Fruit fly (Drosophila melanogaster): ENCODE measurements around the gene CG9663.

CG9663 gene

DNA sequence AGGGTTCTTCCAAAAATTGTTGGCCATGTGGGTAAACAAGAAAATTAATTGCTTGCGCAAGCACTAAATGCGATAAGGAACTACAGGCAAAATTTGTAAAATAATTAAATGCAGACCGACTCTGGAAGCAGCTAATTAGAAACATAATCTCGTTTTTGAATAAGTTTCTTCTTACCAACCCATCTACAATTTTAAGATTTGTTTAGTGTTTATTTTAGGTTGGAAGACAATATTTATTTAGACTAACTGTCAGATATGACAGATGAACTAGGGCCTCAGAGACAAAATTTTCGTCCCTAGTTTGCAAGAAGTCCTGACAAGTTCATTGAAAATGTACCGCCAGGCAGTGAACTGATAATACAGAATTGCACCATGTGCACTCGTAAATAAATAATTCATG, 33.8 kb downstream of the CG9663 start, which contains the start of gene CG3347:
Gene CG3347, plus strand, starts transcription at position 301 of the 400 bp plus-strand sequence.
- no peak for TF ChIP-seq noc (tag; optimal IDR thresholded peaks at IDR 0.05)

DNA sequence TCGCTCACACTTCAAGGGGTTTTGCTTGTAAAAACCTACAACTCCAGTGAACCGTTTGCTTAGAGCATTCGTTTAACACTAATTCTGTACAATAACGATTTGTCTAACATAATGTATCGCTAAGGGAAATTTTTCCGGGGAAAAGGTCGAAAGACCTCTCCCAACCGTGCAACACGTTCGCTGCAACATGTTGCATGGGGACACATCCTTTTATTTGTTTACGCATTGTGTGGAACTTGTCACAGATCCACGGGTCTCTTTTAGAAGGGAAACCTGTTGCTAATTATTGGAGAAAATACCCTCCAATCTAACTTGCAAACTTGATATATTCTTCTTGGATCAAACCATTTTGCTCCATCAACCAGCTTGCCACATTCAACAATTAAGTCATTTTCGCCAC, 37.3 kb downstream of the CG9663 start:
- TF ChIP-seq noc (tag; optimal IDR thresholded peaks at IDR 0.05): no peak

DNA sequence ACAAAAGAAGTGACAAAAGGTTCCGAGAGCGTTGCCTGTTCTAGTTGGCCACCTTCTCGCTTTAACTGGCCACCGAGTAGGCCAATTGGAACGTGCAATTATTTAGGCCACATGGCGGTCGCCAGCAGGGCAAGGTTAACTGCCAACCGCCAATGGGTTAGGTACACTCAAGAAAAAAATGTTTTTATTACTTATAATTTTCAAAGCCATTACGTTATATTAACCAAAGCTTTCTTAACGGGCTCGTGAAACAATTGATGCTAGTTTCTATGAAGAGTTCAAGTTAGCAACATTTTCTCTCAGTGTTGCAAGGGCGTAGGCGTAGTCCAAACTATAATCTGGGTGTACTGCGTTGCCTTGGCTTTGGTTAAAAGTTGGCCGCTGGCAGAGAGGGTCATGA, 56.9 kb downstream of the CG9663 start:
- TF ChIP-seq noc (tag; optimal IDR thresholded peaks at IDR 0.05): no peak

All from whole organism, larva.